Worm (Caenorhabditis elegans) whole organism, late embryonic: Measurements from ENCODE around the gene bed-1.

Experiments used
- F13H6.1 ChIP-seq: sonication (generic microtip); optimal IDR thresholded peaks from 2 replicates; lab custom pipeline; 2016; ENCODE audit warnings: missing genetic modification characterization, missing compliant biosample characterization
- K09A11.1 ChIP-seq: sonication (generic microtip); optimal IDR thresholded peaks from 2 replicates; lab custom pipeline; 2017; ENCODE audit warnings: antibody characterized with exemption, mild to moderate bottlenecking, missing genetic modification characterization, missing compliant biosample characterization; ENCODE audit not compliant: insufficient read depth
- T23F11.4 ChIP-seq: fragments of 200-800 bp; sonication (Bioruptor generic); optimal IDR thresholded peaks from 2 replicates; lab custom pipeline; 2018; ENCODE audit warnings: mild to moderate bottlenecking, missing genetic modification characterization, missing compliant biosample characterization
- Y22D7AL.16 ChIP-seq: sonication (generic microtip); optimal IDR thresholded peaks from 2 replicates; lab custom pipeline; 2016; ENCODE audit warnings: missing genetic modification characterization, missing compliant biosample characterization
- ceh-14 ChIP-seq: sonication (generic microtip); optimal IDR thresholded peaks from 2 replicates; lab custom pipeline; 2016; ENCODE audit warnings: missing genotype, missing genetic modification characterization, missing compliant biosample characterization
- ceh-18 ChIP-seq: sonication (generic microtip); optimal IDR thresholded peaks from 2 replicates; lab custom pipeline; 2016; ENCODE audit warnings: missing genetic modification characterization, missing compliant biosample characterization
- ceh-2 ChIP-seq: sonication (generic microtip); optimal IDR thresholded peaks from 2 replicates; lab custom pipeline; 2016; ENCODE audit warnings: missing genotype, missing genetic modification characterization, missing compliant biosample characterization
- ceh-22 ChIP-seq: sonication (generic microtip); optimal IDR thresholded peaks from 2 replicates; lab custom pipeline; 2017; ENCODE audit warnings: missing biosample characterization, missing genetic modification characterization
- ceh-24 ChIP-seq: sonication (generic microtip); optimal IDR thresholded peaks from 2 replicates; lab custom pipeline; 2016; ENCODE audit warnings: mild to moderate bottlenecking, missing genetic modification characterization, missing compliant biosample characterization
- ceh-30 ChIP-seq: fragments of 150-350 bp; optimal IDR thresholded peaks from 2 replicates; lab custom pipeline; 2014; ENCODE audit warnings: missing biosample characterization, missing genetic modification characterization
- ceh-45 ChIP-seq: fragments of 200-800 bp; sonication (Bioruptor generic); IDR thresholded peaks from 2 replicates; pipeline ENCODE4 v1.3.6; 2022; ENCODE audit warnings: missing genetic modification reagents, missing genetic modification characterization, missing compliant biosample characterization
- ceh-48 ChIP-seq: sonication (generic microtip); optimal IDR thresholded peaks from 2 replicates; lab custom pipeline; 2016; ENCODE audit warnings: missing genetic modification characterization, inconsistent platforms, missing compliant biosample characterization
- ceh-9 ChIP-seq: sonication (generic microtip); optimal IDR thresholded peaks from 2 replicates; lab custom pipeline; 2016; ENCODE audit warnings: mild to moderate bottlenecking, missing genetic modification characterization, inconsistent platforms, missing compliant biosample characterization
- che-1 ChIP-seq: sonication (generic microtip); optimal IDR thresholded peaks from 2 replicates; lab custom pipeline; 2016; ENCODE audit warnings: mild to moderate bottlenecking, missing genetic modification characterization, missing compliant biosample characterization
- dmd-4 ChIP-seq: sonication (generic microtip); optimal IDR thresholded peaks from 2 replicates; lab custom pipeline; 2016; ENCODE audit warnings: borderline replicate concordance, missing genetic modification characterization, missing compliant biosample characterization
- dve-1 ChIP-seq: sonication (generic microtip); optimal IDR thresholded peaks from 2 replicates; lab custom pipeline; 2017; ENCODE audit warnings: antibody characterized with exemption, mild to moderate bottlenecking, missing genetic modification characterization, missing compliant biosample characterization
- elt-2 ChIP-seq: sonication (generic microtip); optimal IDR thresholded peaks from 2 replicates; lab custom pipeline; 2016; ENCODE audit warnings: missing genetic modification reagents, missing genetic modification characterization, missing compliant biosample characterization
- ets-4 ChIP-seq: sonication (generic microtip); optimal IDR thresholded peaks from 2 replicates; lab custom pipeline; 2016; ENCODE audit warnings: missing genetic modification characterization, missing compliant biosample characterization
- eyg-1 ChIP-seq: sonication (generic microtip); optimal IDR thresholded peaks from 2 replicates; lab custom pipeline; 2016; ENCODE audit warnings: missing genotype, missing genetic modification characterization, missing compliant biosample characterization
- fax-1 ChIP-seq: sonication (generic microtip); optimal IDR thresholded peaks from 2 replicates; lab custom pipeline; 2016; ENCODE audit warnings: missing genotype, missing genetic modification characterization, missing compliant biosample characterization
- gmeb-2 ChIP-seq: sonication (generic microtip); optimal IDR thresholded peaks from 2 replicates; lab custom pipeline; 2016; ENCODE audit warnings: missing genetic modification characterization, inconsistent platforms, missing compliant biosample characterization
- hlh-13 ChIP-seq: fragments of 200-800 bp; sonication (Bioruptor generic); optimal IDR thresholded peaks from 2 replicates; lab custom pipeline; 2018; ENCODE audit warnings: mild to moderate bottlenecking, missing genetic modification characterization, missing compliant biosample characterization
- npax-4 ChIP-seq: sonication (generic microtip); optimal IDR thresholded peaks from 2 replicates; lab custom pipeline; 2016; ENCODE audit warnings: missing genetic modification characterization, missing compliant biosample characterization
- odd-2 ChIP-seq: sonication (generic microtip); optimal IDR thresholded peaks from 2 replicates; lab custom pipeline; 2017; ENCODE audit warnings: antibody characterized with exemption, mild to moderate bottlenecking, missing genetic modification characterization, missing compliant biosample characterization
- pag-3 ChIP-seq: sonication (generic microtip); optimal IDR thresholded peaks from 2 replicates; lab custom pipeline; 2016; ENCODE audit warnings: missing compliant biosample characterization, missing genetic modification characterization, borderline replicate concordance
- pax-1 ChIP-seq: fragments of 150-350 bp; optimal IDR thresholded peaks from 2 replicates; lab custom pipeline; 2014; ENCODE audit warnings: missing biosample characterization, missing genetic modification characterization
- pha-2 ChIP-seq: sonication (generic microtip); optimal IDR thresholded peaks from 2 replicates; lab custom pipeline; 2017; ENCODE audit warnings: mild to moderate bottlenecking, missing genetic modification characterization, missing compliant biosample characterization
- pha-4 ChIP-seq: fragments of 150-350 bp; optimal IDR thresholded peaks from 2 replicates; lab custom pipeline; 2018; ENCODE audit warnings: missing biosample characterization, missing genetic modification reagents, missing genetic modification characterization
- pqm-1 ChIP-seq: sonication (generic microtip); optimal IDR thresholded peaks from 2 replicates; lab custom pipeline; 2016; ENCODE audit warnings: missing genetic modification characterization, missing compliant biosample characterization
- ref-2 ChIP-seq: sonication (generic microtip); optimal IDR thresholded peaks from 2 replicates; lab custom pipeline; 2016; ENCODE audit warnings: missing genetic modification characterization, missing compliant biosample characterization
- rnt-1 ChIP-seq: sonication (generic microtip); optimal IDR thresholded peaks from 2 replicates; lab custom pipeline; 2016; ENCODE audit warnings: missing genetic modification characterization, missing compliant biosample characterization
- sdc-2 ChIP-seq: sonication (generic microtip); optimal IDR thresholded peaks from 2 replicates; lab custom pipeline; 2016; ENCODE audit warnings: missing genotype, missing genetic modification characterization, missing compliant biosample characterization
- sox-4 ChIP-seq: sonication (generic microtip); optimal IDR thresholded peaks from 2 replicates; lab custom pipeline; 2017; ENCODE audit warnings: mild to moderate bottlenecking, missing genetic modification characterization, inconsistent platforms, missing compliant biosample characterization
- syd-9 ChIP-seq: sonication (generic microtip); optimal IDR thresholded peaks from 2 replicates; lab custom pipeline; 2016; ENCODE audit warnings: mild to moderate bottlenecking, missing genetic modification characterization, moderate library complexity, missing compliant biosample characterization
- tbx-2 ChIP-seq: sonication (generic microtip); optimal IDR thresholded peaks from 2 replicates; lab custom pipeline; 2016; ENCODE audit warnings: missing genetic modification characterization, missing compliant biosample characterization
- tbx-7 ChIP-seq: sonication (generic microtip); optimal IDR thresholded peaks from 2 replicates; lab custom pipeline; 2016; ENCODE audit warnings: missing genotype, missing genetic modification characterization, missing compliant biosample characterization
- ttx-3 ChIP-seq: sonication (generic microtip); optimal IDR thresholded peaks from 2 replicates; lab custom pipeline; 2016; ENCODE audit warnings: missing genetic modification reagents, missing genetic modification characterization, missing compliant biosample characterization
- unc-3 ChIP-seq, 2 experiments: fragments of 200-800 bp in 1 of 2; sonication (Bioruptor generic) in 1 of 2; sonication (generic microtip) in 1 of 2; conservative IDR thresholded peaks in 1 of 2; optimal IDR thresholded peaks in 1 of 2; 2 replicates each; pipeline versions ENCODE4 v1.3.6 to Lab custom; 2016 to 2022; ENCODE audit warnings: missing compliant biosample characterization in 2 of 2, missing genetic modification characterization in 2 of 2, missing genetic modification reagents in 1 of 2
- unc-55 ChIP-seq: sonication (generic microtip); optimal IDR thresholded peaks from 2 replicates; lab custom pipeline; 2017; ENCODE audit warnings: missing biosample characterization, missing genetic modification reagents, missing genetic modification characterization
- unc-86 ChIP-seq: sonication (generic microtip); optimal IDR thresholded peaks from 2 replicates; lab custom pipeline; 2016; ENCODE audit warnings: missing genetic modification characterization, missing compliant biosample characterization
- ztf-16 ChIP-seq: sonication (generic microtip); optimal IDR thresholded peaks from 2 replicates; lab custom pipeline; 2017; ENCODE audit warnings: missing genetic modification characterization, missing compliant biosample characterization

The bed-1 gene

ce11 chrV:19136206-19136605 lies 11.5 kb upstream of the bed-1 start, which contains the start of gene Y39B6A.9:
Y39B6A.9 (plus strand) TSS chrV:19136506.
- TF ChIP-seq sox-4 (tag; lab: Kevin White, UChicago) = no peak
- no peak for TF ChIP-seq hlh-13 (GFP tag; lab: Kevin White, UChicago)
- no peak for TF ChIP-seq ets-4 (tag; lab: Kevin White, UChicago)
- TF ChIP-seq unc-55 (GFP tag; lab: Kevin White, UChicago) = no peak
- TF ChIP-seq pha-2 = no peak
- TF ChIP-seq ceh-18 (tag; lab: Kevin White, UChicago) = no peak
- TF ChIP-seq fax-1 = no peak
- TF ChIP-seq K09A11.1 (tag; lab: Kevin White, UChicago) = no peak
- TF ChIP-seq F13H6.1 = no peak
- TF ChIP-seq rnt-1 = no peak
- no peak for TF ChIP-seq ceh-30 (tag; lab: Kevin White, UChicago)

DNA sequence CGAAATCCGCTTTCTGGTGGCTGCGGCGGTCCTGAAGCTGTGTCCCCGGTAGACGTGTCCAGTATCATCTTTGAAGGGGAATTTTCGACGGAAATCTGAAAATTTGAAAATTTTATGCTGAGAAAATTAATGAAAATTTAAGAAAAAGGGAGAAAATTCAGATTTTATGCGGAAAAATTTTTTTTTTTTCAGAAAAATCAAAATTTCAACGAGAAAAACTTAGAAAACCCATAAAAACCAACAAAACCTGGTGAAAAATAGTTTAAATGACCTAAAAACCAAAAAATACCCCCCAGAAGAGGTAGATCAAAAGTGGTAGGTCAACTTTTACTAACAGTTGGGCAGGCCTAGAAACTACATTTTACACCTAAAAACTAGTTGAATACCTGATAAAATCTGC lies 8.8 kb upstream of the bed-1 start, which contains the start of gene Y39B6A.10:
Y39B6A.10 (minus strand) TSS at position 101 of the 400 bp plus-strand sequence.
- TF ChIP-seq ztf-16 (tag; lab: Kevin White, UChicago) = no peak
- TF ChIP-seq pax-1 (tag; lab: Kevin White, UChicago) = no peak
- no peak for TF ChIP-seq F13H6.1
- TF ChIP-seq syd-9 (tag; lab: Kevin White, UChicago) = no peak
- TF ChIP-seq tbx-7 = no peak
- TF ChIP-seq tbx-2 (tag; lab: Kevin White, UChicago) = no peak
- no peak for TF ChIP-seq ceh-24
- TF ChIP-seq eyg-1 (tag; lab: Kevin White, UChicago) = no peak
- TF ChIP-seq pha-2 = no peak
- TF ChIP-seq ceh-2 (tag; lab: Kevin White, UChicago) = no peak
- no peak for TF ChIP-seq dmd-4 (tag; lab: Kevin White, UChicago)

DNA sequence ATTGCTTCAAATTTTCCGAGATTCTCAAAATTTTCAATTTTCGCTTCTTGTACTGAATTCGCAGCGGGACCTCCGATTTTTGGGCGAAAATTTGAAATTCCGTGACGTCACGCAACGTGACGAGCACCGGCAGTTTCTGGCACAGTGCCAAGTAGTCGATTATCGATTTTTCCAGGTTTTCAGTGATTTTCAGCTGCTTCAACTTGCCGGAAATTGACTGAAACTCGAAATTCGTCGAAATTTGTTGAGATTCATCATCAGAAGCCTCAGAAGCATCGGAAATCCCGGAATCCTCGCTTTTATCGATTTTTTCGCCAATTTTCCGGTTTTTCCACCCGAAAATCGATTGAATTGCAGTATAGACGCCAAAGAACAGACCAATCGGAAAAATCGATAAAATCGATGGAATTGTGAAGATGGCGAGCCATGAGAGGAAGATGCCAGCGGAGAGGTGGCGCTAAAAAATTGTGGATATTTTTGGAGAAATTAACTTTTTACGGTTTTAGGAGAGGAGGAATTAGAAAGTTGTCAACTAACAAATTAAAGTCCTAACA lies 7.2 kb upstream of the bed-1 start:
- TF ChIP-seq pag-3 = no peak
- no peak for TF ChIP-seq ttx-3 (tag; lab: Kevin White, UChicago)
- no peak for TF ChIP-seq unc-86 (tag; lab: Kevin White, UChicago)
- peak; percentile 24 for TF ChIP-seq ceh-48 (tag; lab: Kevin White, UChicago)

DNA sequence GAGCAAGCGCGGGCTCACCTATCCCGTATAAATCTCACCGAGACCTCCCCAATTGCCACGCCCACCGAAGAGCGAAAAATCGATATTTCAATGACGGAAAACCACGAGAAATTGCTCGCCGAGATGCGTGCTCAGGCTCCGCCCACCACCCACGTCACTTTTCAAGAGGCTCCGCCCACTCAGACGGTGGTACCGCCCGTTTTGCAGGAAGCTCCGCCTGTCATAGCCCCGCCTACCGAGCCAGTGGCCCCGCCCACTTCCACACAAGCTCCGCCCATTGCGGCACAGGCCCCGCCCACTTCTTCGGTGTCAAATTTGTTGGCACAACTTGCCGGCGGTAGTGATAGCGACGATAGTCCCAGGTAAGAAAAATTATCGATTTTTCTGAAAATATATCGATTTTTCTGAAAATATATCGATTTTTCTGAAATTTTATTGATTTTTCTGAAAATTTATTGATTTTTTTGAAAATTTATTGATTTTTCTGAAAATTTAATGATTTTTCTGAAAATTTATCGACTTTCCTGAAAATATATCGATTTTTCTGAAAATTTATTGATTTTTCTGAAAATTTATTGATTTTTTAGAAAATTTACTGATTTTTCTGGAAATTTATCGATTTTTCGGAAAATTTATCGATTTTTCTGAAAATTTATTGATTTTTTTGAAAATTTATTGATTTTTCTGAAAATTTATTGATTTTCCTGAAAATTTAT lies 4.9 kb upstream of the bed-1 start:
- TF ChIP-seq che-1 (tag; lab: Kevin White, UChicago) (no peak), ceh-45 (GFP tag; lab: Robert Waterston, UW) (0 out of 2 replicates have a peak, but pooled peaks have one; percentile 15)

DNA sequence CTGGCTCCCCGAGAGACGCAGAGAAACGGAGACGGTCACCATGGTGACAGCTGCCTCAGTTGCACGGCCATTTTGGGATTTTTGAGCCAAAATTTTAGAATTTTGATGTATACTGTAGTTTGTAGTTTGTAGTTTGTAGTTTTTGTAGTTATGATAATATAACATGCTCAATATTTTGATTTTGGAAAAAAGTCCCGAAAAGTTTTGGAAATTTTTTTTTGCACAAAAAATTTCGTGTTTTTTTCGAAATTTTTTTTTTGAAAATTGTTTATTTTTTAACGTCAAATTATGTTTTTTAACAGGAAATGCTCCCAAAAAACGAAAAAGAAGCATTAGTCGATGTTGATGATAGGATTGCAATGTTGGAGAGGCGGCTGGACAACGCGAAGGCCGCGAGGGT lies 2.5 kb upstream of the bed-1 start, which contains the start of gene dyf-17:
dyf-17 (plus strand) TSS at position 301 of the 400 bp plus-strand sequence.
- TF ChIP-seq pha-4 (no peak), ceh-14 (tag; lab: Kevin White, UChicago) (no peak), Y22D7AL.16 (no peak), ceh-45 (GFP tag; lab: Robert Waterston, UW) (no peak), odd-2 (no peak)
- TF ChIP-seq, all 69 proteins: peak for 0

ce11 chrV:19125812-19126211 lies 1.1 kb upstream of the bed-1 start:
- peak; percentile 58 for TF ChIP-seq npax-4
- TF ChIP-seq elt-2 (tag; lab: Kevin White, UChicago) = peak; percentile 77
- peak; percentile 76; the same call in 1 of the 2 replicates for TF ChIP-seq unc-3 (GFP tag; conservative IDR thresholded peaks at IDR 0.05; lab: Robert Waterston, UW)
- peak; percentile 42 for TF ChIP-seq unc-3 (tag; optimal IDR thresholded peaks at IDR 0.05; lab: Kevin White, UChicago)
- peak; percentile 13 for TF ChIP-seq ceh-24
- TF ChIP-seq unc-55 (GFP tag; lab: Kevin White, UChicago) = no peak
- peak; percentile 65 for TF ChIP-seq sox-4 (tag; lab: Kevin White, UChicago)
- peak; percentile 66 for TF ChIP-seq gmeb-2 (tag; lab: Kevin White, UChicago)
- TF ChIP-seq pqm-1 (tag; lab: Kevin White, UChicago) = peak; percentile 13
- peak; percentile 53 for TF ChIP-seq sdc-2 (tag; lab: Kevin White, UChicago)
- TF ChIP-seq ref-2 (tag; lab: Kevin White, UChicago) = peak; percentile 62
- TF ChIP-seq T23F11.4 (GFP tag; lab: Kevin White, UChicago) = peak; percentile 58
- TF ChIP-seq dve-1 = peak; percentile 38
- no peak for TF ChIP-seq ceh-22 (tag; lab: Kevin White, UChicago)
- peak; percentile 56 for TF ChIP-seq ceh-9 (tag; lab: Kevin White, UChicago)
- TF ChIP-seq ttx-3 (tag; lab: Kevin White, UChicago) = peak; percentile 69
- TF ChIP-seq K09A11.1 (tag; lab: Kevin White, UChicago) = peak; percentile 57
- TF ChIP-seq fax-1 = peak; percentile 50
